Worm (Caenorhabditis elegans) whole organism, early embryonic: ENCODE measurements around the gene col-132.

Experiments
- B0310.2 ChIP-seq: sonication (generic microtip); optimal IDR thresholded peaks from 2 replicates; lab custom pipeline; 2016; ENCODE audit warnings: mild to moderate bottlenecking, missing genetic modification characterization, missing compliant biosample characterization
- F13C5.2 ChIP-seq: sonication (generic microtip); optimal IDR thresholded peaks from 2 replicates; lab custom pipeline; 2017; ENCODE audit warnings: mild to moderate bottlenecking, missing genetic modification characterization, inconsistent platforms, missing compliant biosample characterization
- aly-1 ChIP-seq: sonication (generic microtip); optimal IDR thresholded peaks from 2 replicates; lab custom pipeline; 2016; ENCODE audit warnings: missing genetic modification characterization, missing compliant biosample characterization
- ama-1 ChIP-seq: fragments of 150-350 bp; optimal IDR thresholded peaks from 2 replicates; lab custom pipeline; 2014
- ceh-13 ChIP-seq: fragments of 200-800 bp; sonication (Bioruptor generic); optimal IDR thresholded peaks from 2 replicates; lab custom pipeline; 2018; ENCODE audit warnings: mild to moderate bottlenecking, missing genetic modification characterization, missing compliant biosample characterization
- ceh-36 ChIP-seq: sonication (generic microtip); optimal IDR thresholded peaks from 2 replicates; lab custom pipeline; 2016; ENCODE audit warnings: missing genetic modification characterization, inconsistent platforms, missing compliant biosample characterization
- ets-7 ChIP-seq: sonication (generic microtip); optimal IDR thresholded peaks from 2 replicates; lab custom pipeline; 2016; ENCODE audit warnings: missing genotype, missing genetic modification characterization, missing compliant biosample characterization
- flt-1 ChIP-seq: fragments of 200-800 bp; sonication (Bioruptor generic); IDR thresholded peaks from 2 replicates; pipeline ENCODE4 v1.3.6; 2022; ENCODE audit warnings: missing genetic modification characterization, missing compliant biosample characterization
- hmbx-1 ChIP-seq: sonication (generic microtip); optimal IDR thresholded peaks from 2 replicates; lab custom pipeline; 2016; ENCODE audit warnings: mild to moderate bottlenecking, missing genetic modification characterization, missing compliant biosample characterization
- hmg-4 ChIP-seq: fragments of 200-800 bp; sonication (Bioruptor generic); optimal IDR thresholded peaks from 2 replicates; lab custom pipeline; 2018; ENCODE audit warnings: mild to moderate bottlenecking, missing genetic modification characterization, missing compliant biosample characterization
- hnd-1 ChIP-seq: sonication (generic microtip); optimal IDR thresholded peaks from 2 replicates; lab custom pipeline; 2016; ENCODE audit warnings: missing genetic modification characterization, missing compliant biosample characterization
- pes-1 ChIP-seq: fragments of 200-800 bp; sonication (Bioruptor generic); IDR thresholded peaks from 2 replicates; pipeline ENCODE4 v1.3.6; 2022; ENCODE audit warnings: missing genetic modification reagents, missing genetic modification characterization, missing compliant biosample characterization
- scrt-1 ChIP-seq: fragments of 200-800 bp; sonication (Bioruptor generic); IDR thresholded peaks from 2 replicates; pipeline ENCODE4 v1.3.6; 2022; ENCODE audit warnings: missing genetic modification characterization, missing compliant biosample characterization
- sea-1 ChIP-seq: fragments of 200-800 bp; sonication (Bioruptor generic); conservative IDR thresholded peaks from 2 replicates; pipeline ENCODE4 v1.3.6; 2022; ENCODE audit warnings: missing genetic modification characterization, missing compliant biosample characterization
- tbx-11 ChIP-seq: fragments of 200-800 bp; sonication (Bioruptor generic); IDR thresholded peaks from 2 replicates; pipeline ENCODE4 v1.3.6; 2022; ENCODE audit warnings: missing genetic modification characterization, missing compliant biosample characterization
- tbx-37 ChIP-seq: fragments of 200-800 bp; sonication (Bioruptor generic); conservative IDR thresholded peaks from 2 replicates; pipeline ENCODE4 v1.3.6; 2022; ENCODE audit warnings: missing genetic modification reagents, missing genetic modification characterization, missing compliant biosample characterization
- tra-4 ChIP-seq: sonication (generic microtip); optimal IDR thresholded peaks from 2 replicates; lab custom pipeline; 2017; ENCODE audit warnings: missing genetic modification characterization, missing compliant biosample characterization

The col-132 gene

ce11 chrIV:13068451-13068850 is 22.4 kb downstream of the col-132 start, which contains the start of gene scl-6:
Gene scl-6, plus strand, starts transcription at chrIV:13068751.
- TF ChIP-seq tbx-11 (GFP tag; lab: Robert Waterston, UW) (no peak), sea-1 (GFP tag; lab: Robert Waterston, UW) (no peak), F13C5.2 (no peak), pes-1 (GFP tag; lab: Robert Waterston, UW) (no peak), aly-1 (tag; lab: Kevin White, UChicago) (no peak), tbx-37 (GFP tag; lab: Robert Waterston, UW) (no peak), ceh-36 (tag; lab: Kevin White, UChicago) (no peak), flt-1 (GFP tag; lab: Robert Waterston, UW) (no peak), ets-7 (tag; lab: Kevin White, UChicago) (no peak), ama-1 (lab: Kevin White, UChicago) (no peak)

ce11 chrIV:13067200-13067599 is 23.7 kb downstream of the col-132 start, which contains the start of gene col-131:
Gene col-131, minus strand, starts transcription at chrIV:13067300.
- TF ChIP-seq flt-1 (GFP tag; lab: Robert Waterston, UW) = no peak
- TF ChIP-seq ama-1 (lab: Kevin White, UChicago) = no peak
- no peak for TF ChIP-seq hnd-1 (tag; lab: Kevin White, UChicago)
- no peak for TF ChIP-seq pes-1 (GFP tag; lab: Robert Waterston, UW)
- no peak for TF ChIP-seq scrt-1 (GFP tag; lab: Robert Waterston, UW)
- no peak for TF ChIP-seq F13C5.2
- no peak for TF ChIP-seq sea-1 (GFP tag; lab: Robert Waterston, UW)
- no peak for TF ChIP-seq hmg-4 (GFP tag; lab: Kevin White, UChicago)
- no peak for TF ChIP-seq B0310.2 (tag; lab: Kevin White, UChicago)
- no peak for TF ChIP-seq ceh-36 (tag; lab: Kevin White, UChicago)
- TF ChIP-seq ceh-13 (GFP tag; lab: Kevin White, UChicago) = no peak
- TF ChIP-seq tra-4 (tag; lab: Kevin White, UChicago) = no peak
- no peak for TF ChIP-seq aly-1 (tag; lab: Kevin White, UChicago)
- no peak for TF ChIP-seq ets-7 (tag; lab: Kevin White, UChicago)
- TF ChIP-seq tbx-37 (GFP tag; lab: Robert Waterston, UW) = no peak
- no peak for TF ChIP-seq hmbx-1 (tag; lab: Kevin White, UChicago)
- TF ChIP-seq tbx-11 (GFP tag; lab: Robert Waterston, UW) = no peak

ce11 chrIV:13066044-13066443 is 24.8 kb downstream of the col-132 start:
- TF ChIP-seq B0310.2 (tag; lab: Kevin White, UChicago) (no peak), sea-1 (GFP tag; lab: Robert Waterston, UW) (0 out of 2 replicates have a peak, but pooled peaks have one; percentile 37)

ce11 chrIV:13063714-13064113 is 27.2 kb downstream of the col-132 start, which contains the start of gene scl-5:
Gene scl-5, plus strand, starts transcription at chrIV:13064014.
- TF ChIP-seq pes-1 (GFP tag; lab: Robert Waterston, UW) = no peak
- no peak for TF ChIP-seq hnd-1 (tag; lab: Kevin White, UChicago)
- no peak for TF ChIP-seq sea-1 (GFP tag; lab: Robert Waterston, UW)

ce11 chrIV:13059284-13059683 is 31.6 kb downstream of the col-132 start, which contains the start of gene scl-3:
Gene scl-3, plus strand, starts transcription at chrIV:13059584.
- TF ChIP-seq hnd-1 (tag; lab: Kevin White, UChicago) (no peak), pes-1 (GFP tag; lab: Robert Waterston, UW) (no peak), scrt-1 (GFP tag; lab: Robert Waterston, UW) (no peak), tra-4 (tag; lab: Kevin White, UChicago) (no peak), ceh-13 (GFP tag; lab: Kevin White, UChicago) (no peak), tbx-11 (GFP tag; lab: Robert Waterston, UW) (no peak), ets-7 (tag; lab: Kevin White, UChicago) (no peak), sea-1 (GFP tag; lab: Robert Waterston, UW) (no peak)

ce11 chrIV:13057418-13057817 is 33.4 kb downstream of the col-132 start, which contains the start of gene scl-2:
Gene scl-2, plus strand, starts transcription at chrIV:13057710.
- no peak for TF ChIP-seq B0310.2 (tag; lab: Kevin White, UChicago)
- no peak for TF ChIP-seq ceh-13 (GFP tag; lab: Kevin White, UChicago)
- TF ChIP-seq ama-1 (lab: Kevin White, UChicago) = no peak
- TF ChIP-seq flt-1 (GFP tag; lab: Robert Waterston, UW) = no peak
- no peak for TF ChIP-seq tbx-11 (GFP tag; lab: Robert Waterston, UW)
- no peak for TF ChIP-seq hmbx-1 (tag; lab: Kevin White, UChicago)
- no peak for TF ChIP-seq aly-1 (tag; lab: Kevin White, UChicago)
- TF ChIP-seq pes-1 (GFP tag; lab: Robert Waterston, UW) = no peak
- TF ChIP-seq sea-1 (GFP tag; lab: Robert Waterston, UW) = no peak
- no peak for TF ChIP-seq hmg-4 (GFP tag; lab: Kevin White, UChicago)
- TF ChIP-seq F13C5.2 = no peak
- TF ChIP-seq tra-4 (tag; lab: Kevin White, UChicago) = no peak
- no peak for TF ChIP-seq ets-7 (tag; lab: Kevin White, UChicago)
- TF ChIP-seq hnd-1 (tag; lab: Kevin White, UChicago) = no peak
- TF ChIP-seq tbx-37 (GFP tag; lab: Robert Waterston, UW) = no peak
- TF ChIP-seq scrt-1 (GFP tag; lab: Robert Waterston, UW) = no peak
- TF ChIP-seq ceh-36 (tag; lab: Kevin White, UChicago) = no peak

- TF ChIP-seq scrt-1 (GFP tag; lab: Robert Waterston, UW) (no peak), ceh-36 (tag; lab: Kevin White, UChicago) (no peak), tra-4 (tag; lab: Kevin White, UChicago) (no peak)
Measured at ce11 chrIV:13056026-13056425, 34.8 kb downstream of the col-132 start, which contains the start of gene scl-1. Gene scl-1, plus strand, starts transcription at chrIV:13056326.
